Worm (Caenorhabditis elegans) whole organism, L4 larva: ENCODE results near the gene brp-1.

ENCODE experiments used
- F37D6.2 ChIP-seq: sonication (generic microtip); optimal IDR thresholded peaks from 2 replicates; lab custom pipeline; 2016; ENCODE audit warnings: mild to moderate bottlenecking, missing genetic modification characterization, missing compliant biosample characterization
- R02D3.7 ChIP-seq: fragments of 150-350 bp; sonication (generic microtip); optimal IDR thresholded peaks from 3 replicates; lab custom pipeline; 2014; ENCODE audit warnings: missing biosample characterization, missing genetic modification characterization
- Y105C5A.15 ChIP-seq: fragments of 200-800 bp; sonication (Bioruptor generic); IDR thresholded peaks from 2 replicates; pipeline ENCODE4 v1.3.6; 2022; ENCODE audit warnings: missing genetic modification characterization, missing compliant biosample characterization
- Y75B8A.6 ChIP-seq: fragments of 200-800 bp; sonication (Bioruptor generic); IDR thresholded peaks from 2 replicates; pipeline ENCODE4 v1.3.6; 2022; ENCODE audit warnings: missing genetic modification reagents, missing genetic modification characterization, missing compliant biosample characterization
- ZK337.2 ChIP-seq: fragments of 200-800 bp; sonication (Bioruptor generic); IDR thresholded peaks from 2 replicates; pipeline ENCODE4 v1.3.6; 2022; ENCODE audit warnings: missing genetic modification reagents, missing genetic modification characterization, missing compliant biosample characterization
- aha-1 ChIP-seq: fragments of 150-350 bp; peaks from one replicate; lab custom pipeline; 2014; ENCODE audit warnings: missing biosample characterization, missing genetic modification characterization
- arid-1 ChIP-seq: fragments of 200-800 bp; sonication (Bioruptor generic); conservative IDR thresholded peaks from 2 replicates; pipeline ENCODE4 v1.3.6; 2022; ENCODE audit warnings: missing genetic modification reagents, missing genetic modification characterization, missing compliant biosample characterization
- ces-1 ChIP-seq: fragments of 150-350 bp; sonication (generic microtip); optimal IDR thresholded peaks from 4 replicates; lab custom pipeline; 2014; ENCODE audit warnings: missing biosample characterization, missing genetic modification reagents, missing genetic modification characterization
- dmd-8 ChIP-seq: fragments of 200-800 bp; sonication (Bioruptor generic); IDR thresholded peaks from 2 replicates; pipeline ENCODE4 v1.3.6; 2022; ENCODE audit warnings: missing genetic modification characterization, missing compliant biosample characterization
- dve-1 ChIP-seq: sonication (generic microtip); optimal IDR thresholded peaks from 2 replicates; lab custom pipeline; 2017; ENCODE audit warnings: antibody characterized with exemption, mild to moderate bottlenecking, missing genetic modification characterization, missing compliant biosample characterization; ENCODE audit not compliant: insufficient read depth
- fkh-10 ChIP-seq: fragments of 150-350 bp; optimal IDR thresholded peaks from 2 replicates; lab custom pipeline; 2014; ENCODE audit warnings: missing biosample characterization, missing genetic modification reagents, missing genetic modification characterization
- hlh-11 ChIP-seq: fragments of 200-800 bp; sonication (Bioruptor generic); optimal IDR thresholded peaks from 2 replicates; lab custom pipeline; 2018; ENCODE audit warnings: mild to moderate bottlenecking, missing genetic modification characterization, missing compliant biosample characterization
- lir-3 ChIP-seq: sonication (generic microtip); optimal IDR thresholded peaks from 2 replicates; lab custom pipeline; 2016; ENCODE audit warnings: mild to moderate bottlenecking, missing genetic modification characterization, missing compliant biosample characterization
- lsy-2 ChIP-seq, 2 experiments: fragments of 150-350 bp in 1 of 2; sonication (generic microtip) in 1 of 2; optimal IDR thresholded peaks; 2 replicates each; lab custom pipeline; 2014 to 2017; ENCODE audit warnings: missing biosample characterization in 2 of 2, missing genetic modification characterization in 2 of 2
- madf-5 ChIP-seq, 2 experiments: fragments of 200-800 bp; sonication (Bioruptor generic); IDR thresholded peaks; 2 replicates each; pipeline ENCODE4 v1.3.6; 2022; ENCODE audit warnings: missing compliant biosample characterization in 2 of 2, missing genetic modification characterization in 2 of 2
- madf-9 ChIP-seq: fragments of 200-800 bp; sonication (Bioruptor generic); conservative IDR thresholded peaks from 2 replicates; pipeline ENCODE4 v1.3.6; 2022; ENCODE audit warnings: missing genetic modification reagents, missing genetic modification characterization, missing compliant biosample characterization
- mdl-1 ChIP-seq, 2 experiments: fragments of 150-350 bp in 1 of 2; sonication (generic microtip) in 1 of 2; optimal IDR thresholded peaks; 2 replicates each; lab custom pipeline; 2014 to 2017; ENCODE audit warnings: missing biosample characterization in 2 of 2, missing genetic modification characterization in 2 of 2
- mdt-29 ChIP-seq: fragments of 200-800 bp; sonication (Bioruptor generic); IDR thresholded peaks from 2 replicates; pipeline ENCODE4 v1.3.6; 2022; ENCODE audit warnings: missing genetic modification reagents, missing genetic modification characterization, missing compliant biosample characterization
- mep-1 ChIP-seq: fragments of 150-350 bp; sonication (generic microtip); optimal IDR thresholded peaks from 3 replicates; lab custom pipeline; 2014; ENCODE audit warnings: missing biosample characterization, missing genetic modification characterization
- mxl-2 ChIP-seq: fragments of 200-800 bp; sonication (Bioruptor generic); conservative IDR thresholded peaks from 2 replicates; pipeline ENCODE4 v1.3.6; 2022; ENCODE audit warnings: missing genetic modification reagents, missing genetic modification characterization, missing compliant biosample characterization
- mxl-3 ChIP-seq: fragments of 200-800 bp; sonication (Bioruptor generic); optimal IDR thresholded peaks from 2 replicates; lab custom pipeline; 2018; ENCODE audit warnings: mild to moderate bottlenecking, missing genetic modification characterization, missing compliant biosample characterization
- nhr-10 ChIP-seq: fragments of 150-350 bp; optimal IDR thresholded peaks from 2 replicates; lab custom pipeline; 2014; ENCODE audit warnings: missing biosample characterization, missing genetic modification characterization
- nhr-11 ChIP-seq: fragments of 150-350 bp; optimal IDR thresholded peaks from 2 replicates; lab custom pipeline; 2014; ENCODE audit warnings: missing biosample characterization, missing genetic modification characterization
- nhr-28 ChIP-seq: fragments of 150-350 bp; optimal IDR thresholded peaks from 2 replicates; lab custom pipeline; 2014; ENCODE audit warnings: missing biosample characterization, missing genetic modification characterization
- nhr-6 ChIP-seq: fragments of 150-350 bp; optimal IDR thresholded peaks from 2 replicates; lab custom pipeline; 2014; ENCODE audit warnings: missing biosample characterization, missing genetic modification characterization
- pha-4 ChIP-seq, 2 experiments: fragments of 150-350 bp in 1 of 2; fragments of 200-800 bp in 1 of 2; sonication (Bioruptor generic) in 1 of 2; IDR thresholded peaks in 1 of 2; optimal IDR thresholded peaks in 1 of 2; 2 replicates each; pipeline versions ENCODE4 v1.3.6 to Lab custom; 2014 to 2022; ENCODE audit warnings: missing genetic modification characterization in 2 of 2, missing genetic modification reagents in 2 of 2, missing biosample characterization in 1 of 2, missing compliant biosample characterization in 1 of 2
- sdz-12 ChIP-seq: fragments of 200-800 bp; sonication (Bioruptor generic); optimal IDR thresholded peaks from 2 replicates; lab custom pipeline; 2018; ENCODE audit warnings: mild to moderate bottlenecking, missing genetic modification characterization, missing compliant biosample characterization
- set-16 ChIP-seq: fragments of 200-800 bp; sonication (Bioruptor generic); IDR thresholded peaks from 2 replicates; pipeline ENCODE4 v1.3.6; 2022; ENCODE audit warnings: missing genetic modification reagents, missing genetic modification characterization, missing compliant biosample characterization
- skn-1 ChIP-seq: fragments of 150-350 bp; optimal IDR thresholded peaks from 2 replicates; lab custom pipeline; 2014; ENCODE audit warnings: missing biosample characterization, missing genetic modification characterization
- snpc-1.2 ChIP-seq: fragments of 200-800 bp; sonication (Bioruptor generic); IDR thresholded peaks from 2 replicates; pipeline ENCODE4 v1.3.6; 2022; ENCODE audit warnings: missing genetic modification reagents, missing genetic modification characterization, missing compliant biosample characterization
- spr-3 ChIP-seq: fragments of 200-800 bp; sonication (Bioruptor generic); optimal IDR thresholded peaks from 2 replicates; lab custom pipeline; 2018; ENCODE audit warnings: mild to moderate bottlenecking, missing genetic modification characterization, missing compliant biosample characterization
- unc-39 ChIP-seq: sonication (generic microtip); optimal IDR thresholded peaks from 2 replicates; lab custom pipeline; 2017; ENCODE audit warnings: missing biosample characterization, missing genetic modification characterization
- unc-62 ChIP-seq, 3 experiments: fragments of 150-350 bp in 1 of 3; sonication (generic microtip); optimal IDR thresholded peaks in 2 of 3; peaks in 1 of 3; 1 replicate in 1 of 3; 2 replicates in 2 of 3; lab custom pipeline; 2014 to 2017; ENCODE audit warnings: missing biosample characterization in 3 of 3, missing genetic modification characterization in 3 of 3, missing genetic modification reagents in 3 of 3, missing genotype in 1 of 3
- vab-7 ChIP-seq: fragments of 200-800 bp; sonication (Bioruptor generic); IDR thresholded peaks from 2 replicates; pipeline ENCODE4 v1.3.6; 2022; ENCODE audit warnings: missing genetic modification reagents, missing genetic modification characterization, missing compliant biosample characterization
- ztf-7 ChIP-seq: fragments of 150-350 bp; optimal IDR thresholded peaks from 2 replicates; lab custom pipeline; 2014; ENCODE audit warnings: missing biosample characterization, missing genetic modification characterization

Gene brp-1

ce11 chrIII:12022281-12022680, 1.9 kb downstream of the brp-1 start:
- TF ChIP-seq aha-1 (tag; lab: Kevin White, UChicago), result peak; percentile 77
- TF ChIP-seq sdz-12, result no peak
- peak; percentile 51; the same call in 1 of the 2 replicates for TF ChIP-seq set-16 (GFP tag; lab: Robert Waterston, UW)

- TF ChIP-seq fkh-10, result no peak
- no peak for TF ChIP-seq hlh-11 (tag; lab: Kevin White, UChicago)
- TF ChIP-seq arid-1 (GFP tag; lab: Robert Waterston, UW), result no peak
- TF ChIP-seq mxl-2 (GFP tag; lab: Robert Waterston, UW), result no peak
- TF ChIP-seq mep-1 (tag; lab: Kevin White, UChicago), result no peak
- TF ChIP-seq unc-62 (GFP tag; optimal IDR thresholded peaks at IDR 0.05 in 1 of 2; lab: Kevin White, UChicago), result no peak
- TF ChIP-seq unc-62 (tag; optimal IDR thresholded peaks at IDR 0.05; lab: Kevin White, UChicago), result no peak
- TF ChIP-seq lsy-2 (tag; optimal IDR thresholded peaks at IDR 0.05; lab: Kevin White, UChicago), result no peak
- TF ChIP-seq ztf-7, result no peak
- no peak for TF ChIP-seq madf-5 (GFP tag; IDR thresholded peaks at IDR 0.05; lab: Robert Waterston, UW)
- no peak for TF ChIP-seq sdz-12
- no peak for TF ChIP-seq Y75B8A.6
- TF ChIP-seq spr-3, result no peak
- no peak for TF ChIP-seq mdt-29 (GFP tag; lab: Robert Waterston, UW)
- no peak for TF ChIP-seq mdl-1 (tag; optimal IDR thresholded peaks at IDR 0.05; lab: Kevin White, UChicago)
- no peak for TF ChIP-seq lir-3 (tag; lab: Kevin White, UChicago)
- no peak for TF ChIP-seq madf-9 (GFP tag; lab: Robert Waterston, UW)
- TF ChIP-seq ces-1 (GFP tag; lab: Kevin White, UChicago), result no peak
- TF ChIP-seq nhr-28, result no peak
- TF ChIP-seq pha-4 (GFP tag; IDR thresholded peaks at IDR 0.05; lab: Robert Waterston, UW), result no peak
- no peak for TF ChIP-seq pha-4 (tag; optimal IDR thresholded peaks at IDR 0.05; lab: Kevin White, UChicago)
- TF ChIP-seq F37D6.2 (tag; lab: Kevin White, UChicago), result no peak
These were observed 8.4 kb downstream of the brp-1 start, which contains the start of gene Y79H2A.12 for ce11 chrIII:12028769-12029168. TSS of gene Y79H2A.12 (minus strand) at chrIII:12028869.

ce11 chrIII:12030669-12031068, 10.3 kb downstream of the brp-1 start, which contains the start of gene Y79H2A.2:
TSS of gene Y79H2A.2 (minus strand) at chrIII:12030769.
- TF ChIP-seq dve-1 (tag; lab: Kevin White, UChicago), result peak; percentile 16
- TF ChIP-seq mxl-3, result no peak
- TF ChIP-seq vab-7 (GFP tag; lab: Robert Waterston, UW), result no peak
- no peak for TF ChIP-seq skn-1 (tag; lab: Kevin White, UChicago)
- TF ChIP-seq nhr-28, result no peak

- no peak for TF ChIP-seq ZK337.2
- no peak for TF ChIP-seq snpc-1.2
- TF ChIP-seq dmd-8 (GFP tag; lab: Robert Waterston, UW), result no peak
- TF ChIP-seq Y105C5A.15 (GFP tag; lab: Robert Waterston, UW), result no peak
- no peak for TF ChIP-seq nhr-10
- no peak for TF ChIP-seq R02D3.7
- no peak for TF ChIP-seq unc-39 (tag; lab: Kevin White, UChicago)
- no peak for TF ChIP-seq nhr-11 (tag; lab: Kevin White, UChicago)
- TF ChIP-seq nhr-6 (tag; lab: Kevin White, UChicago), result no peak
- TF ChIP-seq madf-9 (GFP tag; lab: Robert Waterston, UW), result no peak
- TF ChIP-seq, all 104 proteins: peak for 0
These were observed 12.9 kb downstream of the brp-1 start for ce11 chrIII:12033259-12033658.
